Worm (Caenorhabditis elegans) whole organism, L4 larva: Measurements from ENCODE around the gene shc-3.

ENCODE experiments used
- D1046.2 ChIP-seq: fragments of 200-800 bp; sonication (Bioruptor generic); IDR thresholded peaks from 2 replicates; pipeline ENCODE4 v1.3.6; 2022; ENCODE audit warnings: missing genetic modification characterization, missing compliant biosample characterization
- F26F4.8 ChIP-seq: fragments of 200-800 bp; sonication (Bioruptor generic); conservative IDR thresholded peaks from 2 replicates; pipeline ENCODE4 v1.3.6; 2022; ENCODE audit warnings: missing genetic modification characterization, missing compliant biosample characterization
- R02D3.7 ChIP-seq: fragments of 150-350 bp; sonication (generic microtip); optimal IDR thresholded peaks from 3 replicates; lab custom pipeline; 2014; ENCODE audit warnings: missing biosample characterization, missing genetic modification characterization
- Y105C5A.15 ChIP-seq: fragments of 200-800 bp; sonication (Bioruptor generic); IDR thresholded peaks from 2 replicates; pipeline ENCODE4 v1.3.6; 2022; ENCODE audit warnings: missing genetic modification characterization, missing compliant biosample characterization
- ZK337.2 ChIP-seq: fragments of 200-800 bp; sonication (Bioruptor generic); IDR thresholded peaks from 2 replicates; pipeline ENCODE4 v1.3.6; 2022; ENCODE audit warnings: missing genetic modification reagents, missing genetic modification characterization, missing compliant biosample characterization
- ama-1 ChIP-seq: fragments of 150-350 bp; optimal IDR thresholded peaks from 2 replicates; lab custom pipeline; 2014; ENCODE audit warnings: inconsistent platforms, mixed read lengths
- attf-4 ChIP-seq: sonication (generic microtip); optimal IDR thresholded peaks from 3 replicates; lab custom pipeline; 2017; ENCODE audit warnings: missing biosample characterization, missing genetic modification characterization
- ceh-32 ChIP-seq: sonication (generic microtip); optimal IDR thresholded peaks from 2 replicates; lab custom pipeline; 2016; ENCODE audit warnings: mild to moderate bottlenecking, missing genetic modification characterization, missing compliant biosample characterization; ENCODE audit not compliant: poor library complexity
- ceh-62 ChIP-seq: sonication (generic microtip); optimal IDR thresholded peaks from 2 replicates; lab custom pipeline; 2017; ENCODE audit warnings: missing biosample characterization, missing genetic modification characterization
- ctbp-1 ChIP-seq: fragments of 200-800 bp; sonication (Bioruptor generic); IDR thresholded peaks from 2 replicates; pipeline ENCODE4 v1.3.6; 2022; ENCODE audit warnings: missing genetic modification reagents, missing genetic modification characterization, missing compliant biosample characterization
- daf-16 ChIP-seq, 3 experiments: sonication (generic microtip); optimal IDR thresholded peaks; 2 replicates each; lab custom pipeline; 2016 to 2017; ENCODE audit warnings: missing genetic modification characterization in 3 of 3, missing genetic modification reagents in 3 of 3, mild to moderate bottlenecking in 2 of 3, missing compliant biosample characterization in 2 of 3, missing biosample characterization in 1 of 3, moderate library complexity in 1 of 3
- daf-19 ChIP-seq: fragments of 200-800 bp; sonication (Bioruptor generic); conservative IDR thresholded peaks from 2 replicates; pipeline ENCODE4 v1.3.6; 2022; ENCODE audit warnings: missing genetic modification characterization, missing compliant biosample characterization
- dmd-8 ChIP-seq: fragments of 200-800 bp; sonication (Bioruptor generic); IDR thresholded peaks from 2 replicates; pipeline ENCODE4 v1.3.6; 2022; ENCODE audit warnings: missing genetic modification characterization, missing compliant biosample characterization
- dve-1 ChIP-seq: sonication (generic microtip); optimal IDR thresholded peaks from 2 replicates; lab custom pipeline; 2017; ENCODE audit warnings: antibody characterized with exemption, mild to moderate bottlenecking, missing genetic modification characterization, missing compliant biosample characterization; ENCODE audit not compliant: insufficient read depth
- egl-27 ChIP-seq: sonication (generic microtip); optimal IDR thresholded peaks from 3 replicates; lab custom pipeline; 2017; ENCODE audit warnings: missing biosample characterization, missing genetic modification reagents, missing genetic modification characterization
- fkh-10 ChIP-seq: fragments of 150-350 bp; optimal IDR thresholded peaks from 2 replicates; lab custom pipeline; 2014; ENCODE audit warnings: missing biosample characterization, missing genetic modification reagents, missing genetic modification characterization
- fos-1 ChIP-seq: fragments of 150-350 bp; optimal IDR thresholded peaks from 2 replicates; lab custom pipeline; 2014; ENCODE audit warnings: missing biosample characterization, missing genetic modification characterization
- hif-1 ChIP-seq, 2 experiments: sonication (generic microtip); optimal IDR thresholded peaks; 2 replicates each; lab custom pipeline; 2016 to 2017; ENCODE audit warnings: missing compliant biosample characterization in 2 of 2, missing genetic modification characterization in 2 of 2, missing genetic modification reagents in 2 of 2, missing genotype in 2 of 2, mild to moderate bottlenecking in 1 of 2
- hlh-11 ChIP-seq: fragments of 200-800 bp; sonication (Bioruptor generic); optimal IDR thresholded peaks from 2 replicates; lab custom pipeline; 2018; ENCODE audit warnings: mild to moderate bottlenecking, missing genetic modification characterization, missing compliant biosample characterization
- hmg-1.1 ChIP-seq: fragments of 200-800 bp; sonication (Bioruptor generic); IDR thresholded peaks from 2 replicates; pipeline ENCODE4 v1.3.6; 2022; ENCODE audit warnings: missing genetic modification reagents, missing genetic modification characterization, missing compliant biosample characterization
- lin-1 ChIP-seq: fragments of 200-800 bp; sonication (Bioruptor generic); IDR thresholded peaks from 2 replicates; pipeline ENCODE4 v1.3.6; 2022; ENCODE audit warnings: missing genetic modification reagents, missing genetic modification characterization, missing compliant biosample characterization
- lir-3 ChIP-seq: sonication (generic microtip); optimal IDR thresholded peaks from 2 replicates; lab custom pipeline; 2016; ENCODE audit warnings: mild to moderate bottlenecking, missing genetic modification characterization, missing compliant biosample characterization
- madf-5 ChIP-seq, 2 experiments: fragments of 200-800 bp; sonication (Bioruptor generic); IDR thresholded peaks; 2 replicates each; pipeline ENCODE4 v1.3.6; 2022; ENCODE audit warnings: missing compliant biosample characterization in 2 of 2, missing genetic modification characterization in 2 of 2
- mdt-29 ChIP-seq: fragments of 200-800 bp; sonication (Bioruptor generic); IDR thresholded peaks from 2 replicates; pipeline ENCODE4 v1.3.6; 2022; ENCODE audit warnings: missing genetic modification reagents, missing genetic modification characterization, missing compliant biosample characterization
- mep-1 ChIP-seq: fragments of 150-350 bp; sonication (generic microtip); optimal IDR thresholded peaks from 3 replicates; lab custom pipeline; 2014; ENCODE audit warnings: missing biosample characterization, missing genetic modification characterization
- mxl-2 ChIP-seq: fragments of 200-800 bp; sonication (Bioruptor generic); conservative IDR thresholded peaks from 2 replicates; pipeline ENCODE4 v1.3.6; 2022; ENCODE audit warnings: missing genetic modification reagents, missing genetic modification characterization, missing compliant biosample characterization
- mxl-3 ChIP-seq: fragments of 200-800 bp; sonication (Bioruptor generic); optimal IDR thresholded peaks from 2 replicates; lab custom pipeline; 2018; ENCODE audit warnings: mild to moderate bottlenecking, missing genetic modification characterization, missing compliant biosample characterization
- nhr-10 ChIP-seq: fragments of 150-350 bp; optimal IDR thresholded peaks from 2 replicates; lab custom pipeline; 2014; ENCODE audit warnings: missing biosample characterization, missing genetic modification characterization
- nhr-102 ChIP-seq: sonication (generic microtip); optimal IDR thresholded peaks from 2 replicates; lab custom pipeline; 2016; ENCODE audit warnings: mild to moderate bottlenecking, missing genetic modification characterization, moderate library complexity, missing compliant biosample characterization
- nhr-11 ChIP-seq: fragments of 150-350 bp; optimal IDR thresholded peaks from 2 replicates; lab custom pipeline; 2014; ENCODE audit warnings: missing biosample characterization, missing genetic modification characterization
- nhr-111 ChIP-seq: fragments of 200-800 bp; sonication (Bioruptor generic); optimal IDR thresholded peaks from 2 replicates; lab custom pipeline; 2018; ENCODE audit warnings: mild to moderate bottlenecking, missing genetic modification characterization, missing compliant biosample characterization
- nhr-41 ChIP-seq: fragments of 200-800 bp; sonication (Bioruptor generic); IDR thresholded peaks from 2 replicates; pipeline ENCODE4 v1.3.6; 2022; ENCODE audit warnings: missing genetic modification reagents, missing genetic modification characterization, missing compliant biosample characterization
- nhr-48 ChIP-seq: sonication (generic microtip); optimal IDR thresholded peaks from 2 replicates; lab custom pipeline; 2016; ENCODE audit warnings: mild to moderate bottlenecking, missing genetic modification characterization, missing compliant biosample characterization
- php-3 ChIP-seq: fragments of 200-800 bp; sonication (Bioruptor generic); IDR thresholded peaks from 2 replicates; pipeline ENCODE4 v1.3.6; 2022; ENCODE audit warnings: missing genetic modification reagents, missing genetic modification characterization, missing compliant biosample characterization
- skn-1 ChIP-seq: fragments of 150-350 bp; optimal IDR thresholded peaks from 2 replicates; lab custom pipeline; 2014; ENCODE audit warnings: missing biosample characterization, missing genetic modification characterization
- spr-3 ChIP-seq: fragments of 200-800 bp; sonication (Bioruptor generic); optimal IDR thresholded peaks from 2 replicates; lab custom pipeline; 2018; ENCODE audit warnings: mild to moderate bottlenecking, missing genetic modification characterization, missing compliant biosample characterization
- unc-39 ChIP-seq: sonication (generic microtip); optimal IDR thresholded peaks from 2 replicates; lab custom pipeline; 2017; ENCODE audit warnings: missing biosample characterization, missing genetic modification characterization
- zag-1 ChIP-seq: fragments of 150-350 bp; optimal IDR thresholded peaks from 2 replicates; lab custom pipeline; 2014; ENCODE audit warnings: missing biosample characterization, missing genetic modification characterization
- ztf-7 ChIP-seq: fragments of 150-350 bp; optimal IDR thresholded peaks from 2 replicates; lab custom pipeline; 2014; ENCODE audit warnings: missing biosample characterization, missing genetic modification characterization

Gene shc-3

DNA sequence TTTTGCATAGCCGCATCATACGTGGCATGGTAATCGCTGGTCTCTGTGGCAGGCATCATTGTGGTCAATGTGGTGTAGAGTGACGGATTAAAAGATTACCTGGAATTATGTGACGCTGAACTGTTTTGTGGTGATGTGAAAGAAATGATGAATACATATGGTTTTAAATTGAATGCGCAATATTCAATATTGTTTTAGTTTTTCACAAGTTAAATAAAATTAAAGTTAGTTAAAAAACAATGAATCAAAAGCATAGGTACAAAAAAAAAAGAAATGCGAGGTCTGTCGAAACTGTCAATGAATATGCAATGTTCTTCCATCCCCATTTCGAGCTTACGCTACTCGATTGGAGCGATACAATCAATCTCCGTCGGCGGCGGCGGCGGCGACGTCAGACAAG is 5.4 kb upstream of the shc-3 start, which contains the start of gene K02D3.2:
K02D3.2 (minus strand) TSS at position 101 of the 400 bp plus-strand sequence.
- TF ChIP-seq F26F4.8 (GFP tag; lab: Robert Waterston, UW) (no peak), php-3 (GFP tag; lab: Robert Waterston, UW) (no peak), ama-1 (lab: Kevin White, UChicago) (no peak), nhr-111 (GFP tag; lab: Kevin White, UChicago) (no peak), lir-3 (tag; lab: Kevin White, UChicago) (no peak), R02D3.7 (tag; lab: Kevin White, UChicago) (no peak), D1046.2 (GFP tag; lab: Robert Waterston, UW) (no peak)

DNA sequence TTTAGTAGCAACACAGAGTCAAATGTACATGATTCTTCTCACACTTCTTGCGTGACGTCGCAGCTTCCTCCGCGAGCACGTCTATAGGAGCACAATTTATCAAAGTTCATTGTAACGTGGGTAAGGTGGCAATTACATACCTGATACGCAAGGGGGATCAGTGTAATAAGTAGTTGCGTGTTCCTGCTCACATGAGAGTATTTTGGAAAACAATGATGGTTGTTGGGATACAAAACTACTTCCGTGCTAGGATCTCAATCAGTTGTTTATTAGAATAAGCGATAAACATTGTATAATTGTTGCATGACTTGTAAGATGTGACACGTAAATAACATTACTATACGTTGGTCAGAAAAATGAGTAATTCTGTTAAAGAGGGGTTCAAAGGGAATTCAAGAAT is 4.3 kb upstream of the shc-3 start:
- TF ChIP-seq mep-1 (tag; lab: Kevin White, UChicago) (no peak), zag-1 (tag; lab: Kevin White, UChicago) (no peak), daf-19 (GFP tag; lab: Robert Waterston, UW) (no peak), nhr-41 (GFP tag; lab: Robert Waterston, UW) (no peak), nhr-11 (tag; lab: Kevin White, UChicago) (peak; percentile 23), dmd-8 (GFP tag; lab: Robert Waterston, UW) (no peak), fkh-10 (GFP tag; lab: Kevin White, UChicago) (no peak), spr-3 (no peak), ctbp-1 (no peak), nhr-102 (no peak), hif-1 (tag; optimal IDR thresholded peaks at IDR 0.05; lab: Kevin White, UChicago) (no peak), attf-4 (tag; lab: Kevin White, UChicago) (no peak), egl-27 (no peak), madf-5 (GFP tag; IDR thresholded peaks at IDR 0.05; lab: Robert Waterston, UW) (no peak), hlh-11 (tag; lab: Kevin White, UChicago) (no peak), daf-16 (GFP tag; optimal IDR thresholded peaks at IDR 0.05; lab: Kevin White, UChicago) (peak in 1 of 2 experiments; percentile 72), daf-16 (tag; optimal IDR thresholded peaks at IDR 0.05; lab: Kevin White, UChicago) (no peak), ztf-7 (tag; lab: Kevin White, UChicago) (no peak)

DNA sequence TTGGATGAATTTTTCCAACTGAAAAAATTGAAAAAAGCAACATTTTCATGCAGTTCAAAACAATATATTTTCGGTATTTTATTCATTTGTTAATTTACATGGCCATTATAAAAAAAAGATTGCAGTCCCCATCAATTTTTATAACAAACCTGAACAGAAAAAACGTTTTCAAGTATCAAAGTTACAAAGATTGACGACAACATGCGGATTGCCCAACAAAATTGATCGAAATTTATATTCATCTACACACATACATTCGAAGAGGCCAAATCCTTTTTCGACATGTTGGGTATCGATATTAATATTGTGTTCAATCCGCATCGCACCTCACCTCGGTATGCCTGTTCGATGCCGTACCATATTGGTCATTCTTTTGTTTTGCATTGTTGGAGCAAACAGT is 3.5 kb upstream of the shc-3 start, which contains the start of gene K11E4.1:
K11E4.1 (plus strand) TSS at position 301 of the 400 bp plus-strand sequence.
- TF ChIP-seq mdt-29: no peak
- no peak for TF ChIP-seq unc-39 (tag; lab: Kevin White, UChicago)
- no peak for TF ChIP-seq attf-4 (tag; lab: Kevin White, UChicago)
- TF ChIP-seq mxl-3 (GFP tag; lab: Kevin White, UChicago): no peak
- no peak for TF ChIP-seq nhr-10 (tag; lab: Kevin White, UChicago)
- TF ChIP-seq Y105C5A.15: no peak
- no peak for TF ChIP-seq daf-19 (GFP tag; lab: Robert Waterston, UW)
- no peak for TF ChIP-seq mep-1 (tag; lab: Kevin White, UChicago)
- TF ChIP-seq fos-1: no peak
- TF ChIP-seq ceh-32 (tag; lab: Kevin White, UChicago): no peak
- no peak for TF ChIP-seq ceh-62 (tag; lab: Kevin White, UChicago)
- TF ChIP-seq nhr-48 (tag; lab: Kevin White, UChicago): no peak
- TF ChIP-seq dve-1 (tag; lab: Kevin White, UChicago): no peak
- no peak for TF ChIP-seq hmg-1.1 (GFP tag; lab: Robert Waterston, UW)
- TF ChIP-seq mxl-2 (GFP tag; lab: Robert Waterston, UW): no peak
- no peak for TF ChIP-seq lin-1
- TF ChIP-seq skn-1: no peak
- no peak for TF ChIP-seq ZK337.2 (GFP tag; lab: Robert Waterston, UW)
- TF ChIP-seq, all 104 proteins: peak for 0
